Fruit fly (Drosophila melanogaster): ENCODE measurements around the gene CG43246.

CG43246 gene

DNA sequence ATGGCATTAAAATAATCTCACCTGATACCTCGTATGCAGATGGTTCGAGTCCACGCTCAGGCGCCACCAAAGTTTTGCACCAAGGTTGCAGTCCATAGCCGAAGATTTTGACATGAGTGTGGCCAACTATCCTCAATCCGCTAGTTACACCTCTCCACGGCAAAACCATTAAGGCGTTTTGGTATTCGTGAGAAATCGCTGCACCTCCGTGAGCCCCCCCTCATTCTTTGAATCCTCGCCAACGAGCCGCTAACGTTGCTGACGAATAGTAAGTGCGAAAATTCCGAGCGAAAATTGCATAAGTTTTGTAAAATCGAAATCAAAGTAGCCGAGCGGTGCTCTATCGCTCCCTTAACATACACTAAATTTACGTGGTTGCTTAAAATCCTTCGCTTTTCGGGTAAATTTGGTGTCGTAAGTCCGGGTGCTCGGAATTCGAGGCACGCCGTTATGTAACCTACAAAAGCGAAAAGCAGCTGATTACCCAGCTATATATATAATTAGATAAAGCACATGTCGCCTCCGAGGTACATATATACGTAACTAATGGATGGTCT is 1.1 kb downstream of the CG43246 start, which contains the start of gene Mpcp2 (continued):
- TF ChIP-seq ind (GFP tag; optimal IDR thresholded peaks at IDR 0.05), result no peak
- no peak for TF ChIP-seq Dip2 (GFP tag; IDR thresholded peaks at IDR 0.05)
- no peak for TF ChIP-seq CG6654 (GFP tag; optimal IDR thresholded peaks at IDR 0.05)
- TF ChIP-seq CG9797 (GFP tag; optimal IDR thresholded peaks at IDR 0.05), result peak; percentile 98
- peak; percentile 59 for TF ChIP-seq CG10267 (tag; optimal IDR thresholded peaks at IDR 0.05)
- peak; percentile 66; the same call in 1 of the 2 replicates for TF ChIP-seq CG42726 (GFP tag; IDR thresholded peaks at IDR 0.05; ENCODE audit: partially characterized antibody)
- TF ChIP-seq CG18011 (GFP tag; optimal IDR thresholded peaks at IDR 0.05), result peak; percentile 34
- peak; percentile 33 for TF ChIP-seq ERR (GFP tag; optimal IDR thresholded peaks at IDR 0.05)
- no peak for TF ChIP-seq dmrt99B (tag; optimal IDR thresholded peaks at IDR 0.05)
- TF ChIP-seq CG3281 (GFP tag; optimal IDR thresholded peaks at IDR 0.05), result peak; percentile 30
- TF ChIP-seq CG15696 (tag; optimal IDR thresholded peaks at IDR 0.05), result no peak
- peak; percentile 14 for TF ChIP-seq CG9609 (GFP tag; optimal IDR thresholded peaks at IDR 0.05)
- TF ChIP-seq Sry-δ (GFP tag; optimal IDR thresholded peaks at IDR 0.05), result peak; percentile 55
- TF ChIP-seq CG4820 (GFP tag; optimal IDR thresholded peaks at IDR 0.05), result no peak
- TF ChIP-seq sna (GFP tag; IDR thresholded peaks at IDR 0.05; ENCODE audit: partially characterized antibody), result no peak; the same call in 1 of the 2 replicates
- TF ChIP-seq CG10274 (GFP tag; optimal IDR thresholded peaks at IDR 0.05), result no peak
- peak; percentile 57 for TF ChIP-seq HmgD (GFP tag; optimal IDR thresholded peaks at IDR 0.05)
- peak; percentile 26; the same call in 1 of the 3 replicates for TF ChIP-seq so (GFP tag; IDR thresholded peaks at IDR 0.05)
- TF ChIP-seq wek (GFP tag; optimal IDR thresholded peaks at IDR 0.05), result peak; percentile 59
- TF ChIP-seq jing (GFP tag; optimal IDR thresholded peaks at IDR 0.05), result no peak
- no peak for TF ChIP-seq CG4424 (GFP tag; optimal IDR thresholded peaks at IDR 0.05)
- TF ChIP-seq Max (GFP tag; optimal IDR thresholded peaks at IDR 0.05), result no peak
- peak; percentile 94 for TF ChIP-seq Med (GFP tag)
- TF ChIP-seq grn (GFP tag; optimal IDR thresholded peaks at IDR 0.05), result peak; percentile 25
- no peak for TF ChIP-seq tio (GFP tag; optimal IDR thresholded peaks at IDR 0.05)
- peak; percentile 99 for TF ChIP-seq pita (GFP tag; optimal IDR thresholded peaks at IDR 0.05)
- no peak for TF ChIP-seq CG43689 (GFP tag; IDR thresholded peaks at IDR 0.05)
- TF ChIP-seq CG18619 (GFP tag; optimal IDR thresholded peaks at IDR 0.05), result no peak
- TF ChIP-seq unc-4 (GFP tag; IDR thresholded peaks at IDR 0.05; ENCODE audit: partially characterized antibody), result peak; percentile 46
- no peak for TF ChIP-seq CG4707 (GFP tag; optimal IDR thresholded peaks at IDR 0.05)
- TF ChIP-seq Lim3 (GFP tag; IDR thresholded peaks at IDR 0.05), result no peak
- peak; percentile 60 for TF ChIP-seq Dek (tag; optimal IDR thresholded peaks at IDR 0.05)
- peak; percentile 71 for TF ChIP-seq hkb (optimal IDR thresholded peaks at IDR 0.05)
- TF ChIP-seq hkb (GFP tag; IDR thresholded peaks at IDR 0.05), result peak; percentile 40; the same call in 1 of the 2 replicates
- no peak for TF ChIP-seq Gsc (GFP tag; IDR thresholded peaks at IDR 0.05)
- peak; percentile 24 for TF ChIP-seq CG9876 (GFP tag; optimal IDR thresholded peaks at IDR 0.05)
- peak; percentile 15 for TF ChIP-seq CG4282 (GFP tag; optimal IDR thresholded peaks at IDR 0.05)
- peak; percentile 29 for TF ChIP-seq CG3163 (GFP tag; optimal IDR thresholded peaks at IDR 0.05)
- peak; percentile 49 for TF ChIP-seq Myb (GFP tag; optimal IDR thresholded peaks at IDR 0.05)
- TF ChIP-seq CG12155 (GFP tag; optimal IDR thresholded peaks at IDR 0.05), result peak; percentile 38
- peak; percentile 45 for TF ChIP-seq run (tag; optimal IDR thresholded peaks at IDR 0.05)
- no peak; the same call in 1 of the 2 replicates for TF ChIP-seq rib (GFP tag; IDR thresholded peaks at IDR 0.05)
- no peak for TF ChIP-seq CG14441 (GFP tag; IDR thresholded peaks at IDR 0.05)
- no peak for TF ChIP-seq CG9437 (GFP tag; optimal IDR thresholded peaks at IDR 0.05)
- TF ChIP-seq Hey (tag; optimal IDR thresholded peaks at IDR 0.05), result no peak
- TF ChIP-seq zen (tag; optimal IDR thresholded peaks at IDR 0.05), result peak; percentile 55
- TF ChIP-seq psq (GFP tag; optimal IDR thresholded peaks at IDR 0.05), result no peak
- TF ChIP-seq aop (GFP tag; IDR thresholded peaks at IDR 0.05), result no peak
- no peak for TF ChIP-seq ro (GFP tag; IDR thresholded peaks at IDR 0.05)
- TF ChIP-seq CG12236 (GFP tag; optimal IDR thresholded peaks at IDR 0.05), result no peak
- TF ChIP-seq gcm (GFP tag; optimal IDR thresholded peaks at IDR 0.05), result peak; percentile 49
